Fruit fly (Drosophila melanogaster) whole organism, embryonic: ENCODE measurements around the gene CG15353.

Source experiments
- Bgb ChIP-seq: fragments of 200-800 bp; sonication (Bioruptor generic); IDR thresholded peaks from 2 replicates; pipeline ENCODE4 v1.3.6; 2022; ENCODE audit warnings: missing biosample characterization, missing genetic modification characterization; ENCODE audit not compliant: partially characterized antibody
- C15 ChIP-seq: fragments of 200-800 bp; sonication (Bioruptor generic); IDR thresholded peaks from 3 replicates; pipeline ENCODE4 v1.3.6; 2022; ENCODE audit warnings: missing biosample characterization, missing genetic modification characterization
- CG10979 ChIP-seq: fragments of 200-800 bp; sonication (Bioruptor generic); optimal IDR thresholded peaks from 2 replicates; lab custom pipeline; 2018; ENCODE audit warnings: missing biosample characterization, mild to moderate bottlenecking, missing genetic modification characterization, moderate library complexity
- CG11696 ChIP-seq: fragments of 200-800 bp; sonication (Bioruptor generic); IDR thresholded peaks from 2 replicates; pipeline ENCODE4 v1.3.6; 2022; ENCODE audit warnings: missing biosample characterization, missing genetic modification characterization
- CG12391 ChIP-seq: fragments of 200-800 bp; sonication (Bioruptor generic); optimal IDR thresholded peaks from 3 replicates; lab custom pipeline; 2018; ENCODE audit warnings: missing biosample characterization, mild to moderate bottlenecking, missing genetic modification characterization, moderate library complexity
- CG1529 ChIP-seq: fragments of 200-800 bp; sonication (Bioruptor generic); optimal IDR thresholded peaks from 3 replicates; lab custom pipeline; 2018; ENCODE audit warnings: missing biosample characterization, missing genetic modification characterization
- CG16779 ChIP-seq: fragments of 200-800 bp; sonication (Bioruptor generic); IDR thresholded peaks from 2 replicates; pipeline ENCODE4 v1.3.6; 2022; ENCODE audit warnings: missing biosample characterization, missing genetic modification characterization
- CG16815 ChIP-seq: fragments of 200-800 bp; sonication (Bioruptor generic); optimal IDR thresholded peaks from 3 replicates; lab custom pipeline; 2017; ENCODE audit warnings: missing biosample characterization, mild to moderate bottlenecking, missing genetic modification characterization
- CG17829 ChIP-seq: fragments of 200-800 bp; optimal IDR thresholded peaks from 2 replicates; lab custom pipeline; 2019; ENCODE audit warnings: missing biosample characterization, mild to moderate bottlenecking, missing genetic modification characterization, moderate library complexity
- CG2712 ChIP-seq: fragments of 200-800 bp; optimal IDR thresholded peaks from 3 replicates; lab custom pipeline; 2019; ENCODE audit warnings: missing biosample characterization, mild to moderate bottlenecking, missing genetic modification characterization, moderate library complexity
- CG34376 ChIP-seq: fragments of 200-800 bp; sonication (Bioruptor generic); optimal IDR thresholded peaks from 2 replicates; lab custom pipeline; 2018; ENCODE audit warnings: missing biosample characterization, mild to moderate bottlenecking, missing genetic modification characterization
- CG42726 ChIP-seq: fragments of 200-800 bp; sonication (Bioruptor generic); IDR thresholded peaks from 2 replicates; pipeline ENCODE4 v1.3.6; 2022; ENCODE audit warnings: missing biosample characterization, missing genetic modification characterization; ENCODE audit not compliant: partially characterized antibody
- CG8359 ChIP-seq: fragments of 200-800 bp; sonication (Bioruptor generic); optimal IDR thresholded peaks from 2 replicates; lab custom pipeline; 2017; ENCODE audit warnings: missing biosample characterization, mild to moderate bottlenecking, missing genetic modification characterization, borderline replicate concordance
- CG9727 ChIP-seq: fragments of 200-800 bp; sonication (Bioruptor generic); optimal IDR thresholded peaks from 3 replicates; lab custom pipeline; 2017; ENCODE audit warnings: missing biosample characterization, mild to moderate bottlenecking, missing genetic modification characterization
- CoRest ChIP-seq: fragments of 200-800 bp; sonication (Bioruptor generic); optimal IDR thresholded peaks from 3 replicates; lab custom pipeline; 2018; ENCODE audit warnings: missing biosample characterization, mild to moderate bottlenecking, missing genetic modification characterization, moderate library complexity
- CrebB ChIP-seq: fragments of 200-800 bp; sonication (Bioruptor generic); optimal IDR thresholded peaks from 3 replicates; lab custom pipeline; 2018; ENCODE audit warnings: missing biosample characterization, mild to moderate bottlenecking, missing genetic modification characterization
- D19B ChIP-seq: fragments of 200-800 bp; sonication (Bioruptor generic); optimal IDR thresholded peaks from 2 replicates; lab custom pipeline; 2017; ENCODE audit warnings: missing biosample characterization, mild to moderate bottlenecking, missing genetic modification characterization
- Dbx ChIP-seq: fragments of 200-800 bp; sonication (Bioruptor generic); IDR thresholded peaks from 3 replicates; pipeline ENCODE4 v1.3.6; 2022; ENCODE audit warnings: missing biosample characterization, missing genetic modification characterization
- Dek ChIP-seq: fragments of 200-800 bp; sonication (Bioruptor generic); optimal IDR thresholded peaks from 3 replicates; lab custom pipeline; 2019; ENCODE audit warnings: missing biosample characterization, mild to moderate bottlenecking, missing genetic modification characterization, moderate library complexity
- E2f2 ChIP-seq: fragments of 200-800 bp; sonication (Bioruptor generic); IDR thresholded peaks from 2 replicates; pipeline ENCODE4 v1.3.6; 2022; ENCODE audit warnings: missing biosample characterization, missing genetic modification characterization
- Eip74EF ChIP-seq, 2 experiments: fragments of 200-800 bp in 1 of 2; fragments of >200 bp in 1 of 2; sonication (Bioruptor generic) in 1 of 2; optimal IDR thresholded peaks; 2 replicates each; lab custom pipeline; 2017 to 2019; ENCODE audit warnings: missing biosample characterization in 2 of 2, missing genetic modification characterization in 2 of 2, mild to moderate bottlenecking in 1 of 2, moderate library complexity in 1 of 2
- Ets97D ChIP-seq: fragments of 200-800 bp; sonication (Bioruptor generic); optimal IDR thresholded peaks from 3 replicates; lab custom pipeline; 2016; ENCODE audit warnings: missing biosample characterization, missing genetic modification characterization
- GATAe ChIP-seq: fragments of 200-800 bp; sonication (Bioruptor generic); conservative IDR thresholded peaks from 2 replicates; pipeline ENCODE4 v1.3.6; 2022; ENCODE audit warnings: missing biosample characterization, missing genetic modification characterization
- H15 ChIP-seq: fragments of 200-800 bp; sonication (Bioruptor generic); IDR thresholded peaks from 3 replicates; pipeline ENCODE4 v1.3.6; 2022; ENCODE audit warnings: missing biosample characterization, missing genetic modification characterization
- Hr39 ChIP-seq: fragments of >200 bp; optimal IDR thresholded peaks from 2 replicates; lab custom pipeline; 2017
- Scr ChIP-seq: fragments of 200-800 bp; sonication (Bioruptor generic); IDR thresholded peaks from 2 replicates; pipeline ENCODE4 v1.3.6; 2022; ENCODE audit warnings: missing biosample characterization, missing genetic modification characterization; ENCODE audit not compliant: partially characterized antibody
- ac ChIP-seq: fragments of 200-800 bp; sonication (Bioruptor generic); optimal IDR thresholded peaks from 3 replicates; lab custom pipeline; 2017; ENCODE audit warnings: missing biosample characterization, mild to moderate bottlenecking, missing genetic modification characterization
- bbx ChIP-seq: fragments of 200-800 bp; sonication (Bioruptor generic); IDR thresholded peaks from 2 replicates; pipeline ENCODE4 v1.3.6; 2022; ENCODE audit warnings: missing biosample characterization, missing genetic modification characterization; ENCODE audit not compliant: partially characterized antibody
- bsh ChIP-seq, 2 experiments: fragments of 200-800 bp; sonication (Bioruptor generic); optimal IDR thresholded peaks; 2 replicates each; lab custom pipeline; 2017 to 2018; ENCODE audit warnings: mild to moderate bottlenecking in 2 of 2, missing biosample characterization in 2 of 2, missing genetic modification characterization in 2 of 2, moderate library complexity in 1 of 2
- grau ChIP-seq: fragments of 200-800 bp; optimal IDR thresholded peaks from 3 replicates; lab custom pipeline; 2019; ENCODE audit warnings: missing biosample characterization, mild to moderate bottlenecking, missing genetic modification characterization, moderate library complexity
- kay ChIP-seq: fragments of 200-800 bp; sonication (Bioruptor generic); optimal IDR thresholded peaks from 2 replicates; lab custom pipeline; 2016; ENCODE audit warnings: missing biosample characterization, missing genetic modification characterization
- lbe ChIP-seq: fragments of 200-800 bp; sonication (Bioruptor generic); optimal IDR thresholded peaks from 2 replicates; lab custom pipeline; 2016; ENCODE audit warnings: missing biosample characterization, mild to moderate bottlenecking, missing genetic modification characterization
- lilli ChIP-seq: fragments of 200-800 bp; sonication (Bioruptor generic); optimal IDR thresholded peaks from 3 replicates; lab custom pipeline; 2016; ENCODE audit warnings: missing biosample characterization, missing genetic modification characterization
- lov ChIP-seq, 2 experiments: fragments of 200-800 bp in 1 of 2; fragments of >200 bp in 1 of 2; sonication (Bioruptor generic) in 1 of 2; IDR thresholded peaks in 1 of 2; optimal IDR thresholded peaks in 1 of 2; 2 replicates in 1 of 2; 3 replicates in 1 of 2; pipeline versions ENCODE4 v1.3.6 to Lab custom; 2017 to 2022; ENCODE audit warnings: missing biosample characterization in 1 of 2, missing genetic modification characterization in 1 of 2
- maf-S ChIP-seq: fragments of 200-800 bp; sonication (Bioruptor generic); optimal IDR thresholded peaks from 2 replicates; lab custom pipeline; 2016; ENCODE audit warnings: missing biosample characterization, missing genetic modification characterization
- nerfin-1 ChIP-seq: fragments of 200-800 bp; sonication (Bioruptor generic); optimal IDR thresholded peaks from 3 replicates; lab custom pipeline; 2019; ENCODE audit warnings: missing biosample characterization, mild to moderate bottlenecking, missing genetic modification characterization, moderate library complexity
- nerfin-2 ChIP-seq: fragments of 200-800 bp; sonication (Bioruptor generic); IDR thresholded peaks from 2 replicates; pipeline ENCODE4 v1.3.6; 2022; ENCODE audit warnings: missing biosample characterization, missing genetic modification characterization; ENCODE audit not compliant: partially characterized antibody
- nmo ChIP-seq: fragments of 200-800 bp; sonication (Bioruptor generic); optimal IDR thresholded peaks from 2 replicates; lab custom pipeline; 2018; ENCODE audit warnings: missing biosample characterization, mild to moderate bottlenecking, missing genetic modification characterization, moderate library complexity
- peb ChIP-seq: fragments of 200-800 bp; sonication (Bioruptor generic); IDR thresholded peaks from 2 replicates; pipeline ENCODE4 v1.3.6; 2022; ENCODE audit warnings: missing biosample characterization, missing genetic modification characterization
- prd ChIP-seq, 3 experiments: fragments of >200 bp in 2 of 3; fragments of 200-800 bp in 1 of 3; sonication (Bioruptor generic) in 1 of 3; optimal IDR thresholded peaks in 2 of 3; IDR thresholded peaks in 1 of 3; 2 replicates in 2 of 3; 3 replicates in 1 of 3; pipeline versions ENCODE4 v1.3.6 to Lab custom; 2017 to 2022; ENCODE audit warnings: missing biosample characterization in 1 of 3, missing genetic modification characterization in 1 of 3
- psq ChIP-seq: fragments of 200-800 bp; sonication (Bioruptor generic); optimal IDR thresholded peaks from 2 replicates; lab custom pipeline; 2017; ENCODE audit warnings: missing biosample characterization, missing genetic modification characterization
- rib ChIP-seq: fragments of 200-800 bp; sonication (Bioruptor generic); IDR thresholded peaks from 2 replicates; pipeline ENCODE4 v1.3.6; 2022; ENCODE audit warnings: missing biosample characterization, missing genetic modification characterization
- sens ChIP-seq: fragments of 200-800 bp; sonication (Bioruptor generic); peaks from one replicate; lab custom pipeline; 2016; ENCODE audit warnings: missing biosample characterization, missing genetic modification characterization
- stwl ChIP-seq: fragments of 200-800 bp; sonication (Bioruptor generic); optimal IDR thresholded peaks from 3 replicates; lab custom pipeline; 2018; ENCODE audit warnings: missing biosample characterization, mild to moderate bottlenecking, missing genetic modification characterization, moderate library complexity
- tll ChIP-seq, 2 experiments: fragments of 200-800 bp in 1 of 2; fragments of >200 bp in 1 of 2; sonication (Bioruptor generic) in 1 of 2; optimal IDR thresholded peaks; 2 replicates each; lab custom pipeline; 2017 to 2019; ENCODE audit warnings: missing biosample characterization in 2 of 2, missing genetic modification characterization in 2 of 2, mild to moderate bottlenecking in 1 of 2, moderate library complexity in 1 of 2
- trem ChIP-seq: fragments of 200-800 bp; optimal IDR thresholded peaks from 3 replicates; lab custom pipeline; 2019; ENCODE audit warnings: missing biosample characterization, mild to moderate bottlenecking, missing genetic modification characterization, moderate library complexity
- tx ChIP-seq: fragments of 200-800 bp; sonication (Bioruptor generic); optimal IDR thresholded peaks from 2 replicates; lab custom pipeline; 2016; ENCODE audit warnings: missing biosample characterization, missing genetic modification characterization
- vfl ChIP-seq: fragments of 200-800 bp; sonication (Bioruptor generic); optimal IDR thresholded peaks from 2 replicates; lab custom pipeline; 2016; ENCODE audit warnings: missing biosample characterization, missing genetic modification characterization

Gene CG15353

dm6 chr2L:1980708-1981339 is 26.2 kb downstream of the CG15353 start, which contains the start of the genes CG15356 and CG15362 (continued):
- TF ChIP-seq kay = no peak
- no peak for TF ChIP-seq Eip74EF (GFP tag; optimal IDR thresholded peaks at IDR 0.05; lab: Kevin White, UChicago)
- no peak for TF ChIP-seq CG8359 (GFP tag; lab: Kevin White, UChicago)
- peak; percentile 68 for TF ChIP-seq stwl (tag; lab: Kevin White, UChicago)
- peak; percentile 17 for TF ChIP-seq CG10979 (tag; lab: Kevin White, UChicago)
- no peak for TF ChIP-seq tll (GFP tag; optimal IDR thresholded peaks at IDR 0.05; lab: Kevin White, UChicago)
- TF ChIP-seq CG34376 = peak; percentile 22
- TF ChIP-seq rib (GFP tag; lab: Robert Waterston, UW) = no peak
- peak; percentile 59 for TF ChIP-seq CG2712
- TF ChIP-seq Scr (GFP tag; lab: Robert Waterston, UW) = peak; percentile 99
- TF ChIP-seq lilli (GFP tag; lab: Kevin White, UChicago) = peak; percentile 40
- peak; percentile 46 for TF ChIP-seq CoRest
- TF ChIP-seq bbx (GFP tag; lab: Robert Waterston, UW) = peak; percentile 99
- TF ChIP-seq bsh (GFP tag; optimal IDR thresholded peaks at IDR 0.05; lab: Kevin White, UChicago) = peak in 1 of 2 experiments; percentile 4
- peak; percentile 49 for TF ChIP-seq grau
- TF ChIP-seq nerfin-1 = no peak
- no peak for TF ChIP-seq tx (GFP tag; lab: Kevin White, UChicago)
- no peak for TF ChIP-seq prd (optimal IDR thresholded peaks at IDR 0.05; lab: Kevin White, UChicago)
- peak; percentile 40; the same call in 1 of the 3 replicates for TF ChIP-seq prd (GFP tag; IDR thresholded peaks at IDR 0.05; lab: Robert Waterston, UW)
- no peak; the same call in 2 of the 3 replicates for TF ChIP-seq H15 (GFP tag; lab: Robert Waterston, UW)
- no peak for TF ChIP-seq CG16779 (GFP tag; lab: Robert Waterston, UW)
- peak; percentile 73 for TF ChIP-seq E2f2 (GFP tag; lab: Robert Waterston, UW)
- TF ChIP-seq Bgb (GFP tag; lab: Robert Waterston, UW) = peak; percentile 99
- no peak for TF ChIP-seq Hr39
- TF ChIP-seq CG17829 (tag; lab: Kevin White, UChicago) = peak; percentile 19
- TF ChIP-seq Dek (tag; lab: Kevin White, UChicago) = peak; percentile 62
- no peak for TF ChIP-seq CG16815 (GFP tag; lab: Kevin White, UChicago)
- TF ChIP-seq CG42726 (GFP tag; lab: Robert Waterston, UW) = peak; percentile 99
- TF ChIP-seq peb (GFP tag; lab: Robert Waterston, UW) = no peak
- no peak for TF ChIP-seq C15 (GFP tag; lab: Robert Waterston, UW)
- TF ChIP-seq nerfin-2 (GFP tag; lab: Robert Waterston, UW) = peak; percentile 99
- TF ChIP-seq lbe = peak; percentile 43
- TF ChIP-seq nmo (GFP tag; lab: Kevin White, UChicago) = peak; percentile 64
- TF ChIP-seq CrebB (tag; lab: Kevin White, UChicago) = no peak
- no peak for TF ChIP-seq CG11696
- peak; percentile 81 for TF ChIP-seq sens
- no peak for TF ChIP-seq CG1529 (GFP tag; lab: Kevin White, UChicago)
- TF ChIP-seq Ets97D (GFP tag; lab: Kevin White, UChicago) = peak; percentile 86
- TF ChIP-seq trem (tag; lab: Kevin White, UChicago) = peak; percentile 48
- TF ChIP-seq psq (GFP tag; lab: Kevin White, UChicago) = no peak
- no peak for TF ChIP-seq maf-S
- no peak for TF ChIP-seq GATAe
- no peak for TF ChIP-seq ac (GFP tag; lab: Kevin White, UChicago)
- TF ChIP-seq lov (optimal IDR thresholded peaks at IDR 0.05; lab: Kevin White, UChicago) = no peak
- TF ChIP-seq lov (GFP tag; IDR thresholded peaks at IDR 0.05; lab: Robert Waterston, UW) = no peak
- TF ChIP-seq CG9727 (GFP tag; lab: Kevin White, UChicago) = peak; percentile 50
- TF ChIP-seq Dbx = peak; percentile 66; the same call in 2 of the 3 replicates
- peak; percentile 15 for TF ChIP-seq vfl (GFP tag; lab: Kevin White, UChicago)
- TF ChIP-seq D19B (GFP tag; lab: Kevin White, UChicago) = peak; percentile 51
- TF ChIP-seq CG12391 (tag; lab: Kevin White, UChicago) = peak; percentile 61
